Worm (Caenorhabditis elegans): ENCODE measurements around the gene eif-1.

DNA sequence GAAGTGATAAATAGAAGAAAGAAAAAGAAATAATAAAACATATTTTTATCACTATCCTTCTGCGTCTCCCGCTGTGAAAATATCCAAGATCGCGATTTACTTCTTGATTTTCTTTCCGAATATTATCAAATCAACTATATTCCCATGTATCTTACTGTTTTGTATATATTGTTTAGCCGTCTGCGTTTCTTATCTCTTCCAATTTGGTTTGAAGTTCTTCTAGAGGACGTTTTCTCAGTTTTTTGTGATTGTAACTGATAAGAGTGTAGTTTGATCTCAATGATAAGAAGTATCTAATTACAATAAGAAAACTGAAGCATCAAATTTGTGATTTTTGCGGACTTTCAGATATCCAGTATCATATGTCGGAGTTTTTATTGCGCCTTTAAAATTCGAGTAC is 32.7 kb downstream of the eif-1 start:
- TF ChIP-seq hlh-17 (GFP tag; optimal IDR thresholded peaks at IDR 0.05; ENCODE audit: borderline replicate concordance) (no peak), pqm-1 (tag; optimal IDR thresholded peaks at IDR 0.05) (no peak), skn-1 (tag; optimal IDR thresholded peaks at IDR 0.05) (no peak), mdl-1 (tag; optimal IDR thresholded peaks at IDR 0.05) (no peak), C34B4.2 (tag; optimal IDR thresholded peaks at IDR 0.05) (no peak), egl-13 (tag; optimal IDR thresholded peaks at IDR 0.05) (no peak), unc-62 (GFP tag; optimal IDR thresholded peaks at IDR 0.05) (no peak), lir-3 (tag; optimal IDR thresholded peaks at IDR 0.05; ENCODE audit: poor library complexity) (no peak), tbx-2 (tag; optimal IDR thresholded peaks at IDR 0.05) (no peak), mab-9 (GFP tag; IDR thresholded peaks at IDR 0.05) (no peak), rnt-1 (tag; optimal IDR thresholded peaks at IDR 0.05) (no peak), blmp-1 (tag; optimal IDR thresholded peaks at IDR 0.05) (peak; percentile 31)
